Fruit fly (Drosophila melanogaster) whole organism, embryonic: ENCODE results near the gene Nep4.

Source experiments
- BtbVII ChIP-seq: fragments of 200-800 bp; sonication (Bioruptor generic); optimal IDR thresholded peaks from 3 replicates; lab custom pipeline; 2017; ENCODE audit warnings: missing biosample characterization, mild to moderate bottlenecking, missing genetic modification characterization
- CG10462 ChIP-seq: fragments of 200-800 bp; sonication (Bioruptor generic); optimal IDR thresholded peaks from 2 replicates; lab custom pipeline; 2016; ENCODE audit warnings: missing biosample characterization, missing genetic modification characterization
- CG10979 ChIP-seq: fragments of 200-800 bp; sonication (Bioruptor generic); optimal IDR thresholded peaks from 2 replicates; lab custom pipeline; 2018; ENCODE audit warnings: missing biosample characterization, mild to moderate bottlenecking, missing genetic modification characterization, moderate library complexity
- CG11398 ChIP-seq: fragments of 200-800 bp; sonication (Bioruptor generic); optimal IDR thresholded peaks from 2 replicates; lab custom pipeline; 2016; ENCODE audit warnings: missing biosample characterization, missing genetic modification characterization
- CG12104 ChIP-seq: fragments of 200-800 bp; sonication (Bioruptor generic); optimal IDR thresholded peaks from 3 replicates; lab custom pipeline; 2016; ENCODE audit warnings: missing biosample characterization, missing genetic modification characterization
- CG12391 ChIP-seq: fragments of 200-800 bp; sonication (Bioruptor generic); optimal IDR thresholded peaks from 3 replicates; lab custom pipeline; 2018; ENCODE audit warnings: missing biosample characterization, mild to moderate bottlenecking, missing genetic modification characterization, moderate library complexity
- CG13624 ChIP-seq: fragments of 200-800 bp; sonication (Bioruptor generic); optimal IDR thresholded peaks from 2 replicates; lab custom pipeline; 2016; ENCODE audit warnings: missing biosample characterization, missing genetic modification characterization
- CG15696 ChIP-seq: fragments of 200-800 bp; sonication (Bioruptor generic); optimal IDR thresholded peaks from 2 replicates; lab custom pipeline; 2019; ENCODE audit warnings: missing biosample characterization, mild to moderate bottlenecking, missing genetic modification characterization, moderate library complexity
- CG1832 ChIP-seq: fragments of 200-800 bp; sonication (Bioruptor generic); optimal IDR thresholded peaks from 2 replicates; lab custom pipeline; 2017; ENCODE audit warnings: missing biosample characterization, mild to moderate bottlenecking, missing genetic modification characterization, inconsistent platforms
- CG2712 ChIP-seq: fragments of 200-800 bp; optimal IDR thresholded peaks from 3 replicates; lab custom pipeline; 2019; ENCODE audit warnings: missing biosample characterization, mild to moderate bottlenecking, missing genetic modification characterization, moderate library complexity
- CG31388 ChIP-seq: fragments of 200-800 bp; sonication (Bioruptor generic); optimal IDR thresholded peaks from 2 replicates; lab custom pipeline; 2016; ENCODE audit warnings: missing biosample characterization, missing genetic modification characterization
- CG32772 ChIP-seq: fragments of 200-800 bp; sonication (Bioruptor generic); IDR thresholded peaks from 2 replicates; pipeline ENCODE4 v1.3.6; 2022; ENCODE audit warnings: missing biosample characterization, missing genetic modification characterization
- CG3847 ChIP-seq: fragments of 200-800 bp; sonication (Bioruptor generic); IDR thresholded peaks from 2 replicates; pipeline ENCODE4 v1.3.6; 2022; ENCODE audit warnings: missing biosample characterization, missing genetic modification characterization
- CG3995 ChIP-seq: fragments of 200-800 bp; sonication (Bioruptor generic); optimal IDR thresholded peaks from 3 replicates; lab custom pipeline; 2016; ENCODE audit warnings: missing biosample characterization, missing genetic modification characterization
- CG4617 ChIP-seq: fragments of 200-800 bp; sonication (Bioruptor generic); optimal IDR thresholded peaks from 3 replicates; lab custom pipeline; 2016; ENCODE audit warnings: missing biosample characterization, missing genetic modification characterization, borderline replicate concordance
- CG6765 ChIP-seq: fragments of 200-800 bp; sonication (Bioruptor generic); optimal IDR thresholded peaks from 3 replicates; lab custom pipeline; 2017; ENCODE audit warnings: missing biosample characterization, mild to moderate bottlenecking, missing genetic modification characterization
- CG8089 ChIP-seq: fragments of 200-800 bp; sonication (Bioruptor generic); optimal IDR thresholded peaks from 3 replicates; lab custom pipeline; 2016; ENCODE audit warnings: missing biosample characterization, missing genetic modification characterization
- Dfd ChIP-seq, 2 experiments: fragments of >200 bp; optimal IDR thresholded peaks; 2 replicates each; lab custom pipeline; 2017; ENCODE audit warnings: missing biosample characterization in 2 of 2, missing genetic modification characterization in 2 of 2
- Eip74EF ChIP-seq, 2 experiments: fragments of 200-800 bp in 1 of 2; fragments of >200 bp in 1 of 2; sonication (Bioruptor generic) in 1 of 2; optimal IDR thresholded peaks; 2 replicates each; lab custom pipeline; 2017 to 2019; ENCODE audit warnings: missing biosample characterization in 2 of 2, missing genetic modification characterization in 2 of 2, mild to moderate bottlenecking in 1 of 2, moderate library complexity in 1 of 2
- Fer1 ChIP-seq: fragments of 200-800 bp; sonication (Bioruptor generic); optimal IDR thresholded peaks from 2 replicates; lab custom pipeline; 2017; ENCODE audit warnings: missing biosample characterization, mild to moderate bottlenecking, missing genetic modification characterization
- Hsf ChIP-seq: fragments of 200-800 bp; sonication (Bioruptor generic); optimal IDR thresholded peaks from 3 replicates; lab custom pipeline; 2016; ENCODE audit warnings: missing biosample characterization, missing genetic modification characterization
- Lim3 ChIP-seq: fragments of 200-800 bp; sonication (Bioruptor generic); IDR thresholded peaks from 2 replicates; pipeline ENCODE4 v1.3.6; 2022; ENCODE audit warnings: missing biosample characterization, missing genetic modification characterization
- MTF-1 ChIP-seq: fragments of 200-800 bp; sonication (Bioruptor generic); optimal IDR thresholded peaks from 2 replicates; lab custom pipeline; 2018; ENCODE audit warnings: missing biosample characterization, mild to moderate bottlenecking, missing genetic modification characterization, borderline replicate concordance
- Mad ChIP-seq: fragments of 200-800 bp; sonication (Bioruptor generic); optimal IDR thresholded peaks from 2 replicates; lab custom pipeline; 2016; ENCODE audit warnings: missing biosample characterization, missing genetic modification characterization
- Med ChIP-seq: fragments of 200-800 bp; sonication (Bioruptor generic); peaks from one replicate; lab custom pipeline; 2016; ENCODE audit warnings: missing biosample characterization, missing genetic modification characterization, mild to moderate bottlenecking, inconsistent platforms, moderate library complexity
- Nf-YA ChIP-seq: fragments of 200-800 bp; sonication (Bioruptor generic); IDR thresholded peaks from 2 replicates; pipeline ENCODE4 v1.3.6; 2022; ENCODE audit warnings: missing biosample characterization, missing genetic modification characterization
- Nf-YB ChIP-seq: fragments of 200-800 bp; sonication (Bioruptor generic); optimal IDR thresholded peaks from 3 replicates; lab custom pipeline; 2019; ENCODE audit warnings: missing biosample characterization, mild to moderate bottlenecking, missing genetic modification characterization, moderate library complexity
- Scr ChIP-seq: fragments of 200-800 bp; sonication (Bioruptor generic); IDR thresholded peaks from 2 replicates; pipeline ENCODE4 v1.3.6; 2022; ENCODE audit warnings: missing biosample characterization, missing genetic modification characterization; ENCODE audit not compliant: partially characterized antibody
- Sry-β ChIP-seq: fragments of 200-800 bp; sonication (Bioruptor generic); optimal IDR thresholded peaks from 2 replicates; lab custom pipeline; 2018; ENCODE audit warnings: missing biosample characterization, mild to moderate bottlenecking, missing genetic modification characterization, moderate library complexity
- Usf ChIP-seq: fragments of 200-800 bp; sonication (Bioruptor generic); optimal IDR thresholded peaks from 2 replicates; lab custom pipeline; 2017; ENCODE audit warnings: missing genotype, missing biosample characterization, missing genetic modification characterization
- ash1 ChIP-seq: fragments of 200-800 bp; sonication (Bioruptor generic); optimal IDR thresholded peaks from 2 replicates; lab custom pipeline; 2018; ENCODE audit warnings: missing biosample characterization, mild to moderate bottlenecking, missing genetic modification characterization
- az2 ChIP-seq: fragments of 200-800 bp; sonication (Bioruptor generic); optimal IDR thresholded peaks from 3 replicates; lab custom pipeline; 2016; ENCODE audit warnings: missing biosample characterization, missing genetic modification characterization
- dati ChIP-seq: fragments of 200-800 bp; sonication (Bioruptor generic); IDR thresholded peaks from 2 replicates; pipeline ENCODE4 v1.3.6; 2022; ENCODE audit warnings: missing biosample characterization, missing genetic modification characterization
- dpn ChIP-seq, 2 experiments: fragments of 200-800 bp; sonication (Bioruptor generic); optimal IDR thresholded peaks; 3 replicates each; lab custom pipeline; 2016; ENCODE audit warnings: missing biosample characterization in 2 of 2, missing genetic modification characterization in 2 of 2
- emc ChIP-seq: fragments of 200-800 bp; sonication (Bioruptor generic); optimal IDR thresholded peaks from 2 replicates; lab custom pipeline; 2016; ENCODE audit warnings: missing biosample characterization, missing genetic modification characterization
- fd102C ChIP-seq: fragments of 200-800 bp; sonication (Bioruptor generic); optimal IDR thresholded peaks from 2 replicates; lab custom pipeline; 2018; ENCODE audit warnings: missing biosample characterization, mild to moderate bottlenecking, missing genetic modification characterization, moderate library complexity
- fu2 ChIP-seq: fragments of 200-800 bp; sonication (Bioruptor generic); optimal IDR thresholded peaks from 2 replicates; lab custom pipeline; 2016; ENCODE audit warnings: missing biosample characterization, missing genetic modification characterization
- gcm ChIP-seq: fragments of 200-800 bp; sonication (Bioruptor generic); optimal IDR thresholded peaks from 2 replicates; lab custom pipeline; 2019; ENCODE audit warnings: missing biosample characterization, mild to moderate bottlenecking, missing genetic modification characterization, moderate library complexity
- ham ChIP-seq: fragments of 200-800 bp; sonication (Bioruptor generic); IDR thresholded peaks from 2 replicates; pipeline ENCODE4 v1.3.6; 2022; ENCODE audit warnings: missing biosample characterization, missing genetic modification characterization
- hb ChIP-seq: fragments of 200-800 bp; sonication (Bioruptor generic); IDR thresholded peaks from 3 replicates; pipeline ENCODE4 v1.3.6; 2022; ENCODE audit warnings: missing biosample characterization, missing genetic modification characterization; ENCODE audit not compliant: partially characterized antibody
- jing ChIP-seq: fragments of 200-800 bp; sonication (Bioruptor generic); optimal IDR thresholded peaks from 2 replicates; lab custom pipeline; 2018; ENCODE audit warnings: missing biosample characterization, mild to moderate bottlenecking, missing genetic modification characterization
- lmd ChIP-seq: fragments of 200-800 bp; sonication (Bioruptor generic); IDR thresholded peaks from 2 replicates; pipeline ENCODE4 v1.3.6; 2022; ENCODE audit warnings: missing biosample characterization, missing genetic modification characterization
- mam ChIP-seq: fragments of 200-800 bp; sonication (Bioruptor generic); optimal IDR thresholded peaks from 3 replicates; lab custom pipeline; 2016; ENCODE audit warnings: missing biosample characterization, missing genetic modification characterization
- nom ChIP-seq: fragments of 200-800 bp; sonication (Bioruptor generic); optimal IDR thresholded peaks from 2 replicates; lab custom pipeline; 2017; ENCODE audit warnings: missing biosample characterization, missing genetic modification characterization, mild to moderate bottlenecking, moderate library complexity, missing genetic modification reagents
- p53 ChIP-seq: fragments of 200-800 bp; sonication (Bioruptor generic); optimal IDR thresholded peaks from 2 replicates; lab custom pipeline; 2016; ENCODE audit warnings: missing biosample characterization, missing genetic modification characterization
- run ChIP-seq: fragments of 200-800 bp; sonication (Bioruptor generic); optimal IDR thresholded peaks from 3 replicates; lab custom pipeline; 2018; ENCODE audit warnings: missing biosample characterization, mild to moderate bottlenecking, missing genetic modification characterization
- tio ChIP-seq: fragments of 200-800 bp; sonication (Bioruptor generic); optimal IDR thresholded peaks from 2 replicates; lab custom pipeline; 2017; ENCODE audit warnings: missing biosample characterization, missing genetic modification characterization, inconsistent platforms
- toy ChIP-seq: fragments of 200-800 bp; sonication (Bioruptor generic); IDR thresholded peaks from 2 replicates; pipeline ENCODE4 v1.3.6; 2022; ENCODE audit warnings: missing biosample characterization, missing genetic modification characterization
- zen ChIP-seq: fragments of 200-800 bp; sonication (Bioruptor generic); optimal IDR thresholded peaks from 3 replicates; lab custom pipeline; 2018; ENCODE audit warnings: missing biosample characterization, mild to moderate bottlenecking, missing genetic modification characterization, moderate library complexity
- zfh2 ChIP-seq: fragments of 200-800 bp; sonication (Bioruptor generic); optimal IDR thresholded peaks from 2 replicates; lab custom pipeline; 2016; ENCODE audit warnings: missing biosample characterization, missing genetic modification characterization

Gene Nep4

dm6 chr3R:20633984-20634446 is 25.7 kb downstream of the Nep4 start:
- TF ChIP-seq Dfd (GFP tag; optimal IDR thresholded peaks at IDR 0.05; lab: Kevin White, UChicago) (no peak), mam (peak; percentile 77), toy (GFP tag; lab: Robert Waterston, UW) (no peak), az2 (GFP tag; lab: Kevin White, UChicago) (peak; percentile 67), nom (GFP tag; lab: Kevin White, UChicago) (no peak), CG4617 (GFP tag; lab: Kevin White, UChicago) (peak; percentile 70), ash1 (GFP tag; lab: Kevin White, UChicago) (no peak), fu2 (GFP tag; lab: Kevin White, UChicago) (peak; percentile 67), Lim3 (no peak), emc (GFP tag; lab: Kevin White, UChicago) (peak; percentile 4), CG15696 (peak; percentile 35), tio (GFP tag; lab: Kevin White, UChicago) (no peak), ham (GFP tag; lab: Robert Waterston, UW) (no peak), p53 (GFP tag; lab: Kevin White, UChicago) (peak; percentile 27), CG11398 (GFP tag; lab: Kevin White, UChicago) (peak; percentile 43), hb (GFP tag; lab: Robert Waterston, UW) (no peak), Med (GFP tag; lab: Kevin White, UChicago) (peak; percentile 95), BtbVII (GFP tag; lab: Kevin White, UChicago) (peak; percentile 68), CG3995 (GFP tag; lab: Kevin White, UChicago) (peak; percentile 41), dpn (GFP tag; optimal IDR thresholded peaks at IDR 0.05; lab: Kevin White, UChicago) (peak; percentile 65 to 73), CG10979 (tag; lab: Kevin White, UChicago) (peak; percentile 66), CG12104 (GFP tag; lab: Kevin White, UChicago) (peak; percentile 34), Usf (GFP tag; lab: Kevin White, UChicago) (no peak), CG13624 (GFP tag; lab: Kevin White, UChicago) (peak; percentile 77), CG8089 (GFP tag; lab: Kevin White, UChicago) (peak; percentile 55), zen (no peak), Nf-YA (GFP tag; lab: Robert Waterston, UW) (0 out of 2 replicates have a peak, but pooled peaks have one; percentile 11), CG12391 (no peak), gcm (GFP tag; lab: Kevin White, UChicago) (no peak), lmd (peak; percentile 72), zfh2 (GFP tag; lab: Kevin White, UChicago) (peak; percentile 73), CG1832 (GFP tag; lab: Kevin White, UChicago) (no peak), Mad (GFP tag; lab: Kevin White, UChicago) (peak; percentile 26), CG10462 (GFP tag; lab: Kevin White, UChicago) (peak; percentile 32), Eip74EF (GFP tag; optimal IDR thresholded peaks at IDR 0.05; lab: Kevin White, UChicago) (no peak), dati (GFP tag; lab: Robert Waterston, UW) (0 out of 2 replicates have a peak, but pooled peaks have one; percentile 41), jing (GFP tag; lab: Kevin White, UChicago) (peak; percentile 32), CG32772 (GFP tag; lab: Robert Waterston, UW) (peak; percentile 61), Scr (GFP tag; lab: Robert Waterston, UW) (no peak), Nf-YB (GFP tag; lab: Kevin White, UChicago) (no peak), fd102C (GFP tag; lab: Kevin White, UChicago) (no peak), Sry-β (GFP tag; lab: Kevin White, UChicago) (no peak), run (tag; lab: Kevin White, UChicago) (no peak), CG2712 (no peak), Hsf (peak; percentile 68), CG31388 (GFP tag; lab: Kevin White, UChicago) (no peak), Fer1 (GFP tag; lab: Kevin White, UChicago) (peak; percentile 78), CG3847 (GFP tag; lab: Robert Waterston, UW) (peak; percentile 57), MTF-1 (GFP tag; lab: Kevin White, UChicago) (no peak), CG6765 (GFP tag; lab: Kevin White, UChicago) (peak; percentile 39)
